Fruit fly (Drosophila melanogaster): ENCODE measurements around the gene CG6664.
A peak's percentile ranks its signal among the peaks of the same experiment; 100 is the strongest.

DNA sequence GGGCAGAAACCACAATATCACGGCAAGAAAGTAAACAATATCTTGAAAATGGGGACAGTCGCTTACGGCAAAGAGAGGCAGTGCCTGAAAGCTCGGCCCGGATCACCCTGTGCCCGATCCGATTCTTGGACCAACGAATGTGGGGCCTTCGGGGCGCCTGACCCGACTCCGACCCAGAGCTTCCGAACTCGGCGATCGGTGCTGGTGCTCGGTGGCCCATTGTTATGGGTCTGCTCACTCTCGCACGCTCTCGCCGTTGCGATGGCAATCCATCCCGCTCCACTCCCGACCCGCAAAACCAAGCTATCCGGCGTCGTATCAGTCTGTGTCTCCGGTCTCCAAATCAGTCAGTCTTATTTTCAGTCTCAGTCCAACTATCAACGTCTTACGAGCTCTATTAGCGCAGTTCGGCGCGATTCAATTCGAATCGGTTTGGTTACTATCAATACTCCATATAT lies 46.3 kb downstream of the CG6664 start, which contains the start of gene Exn:
- no peak; the same call in 1 of the 2 replicates for TF ChIP-seq CG12605 (GFP tag; IDR thresholded peaks at IDR 0.05)
- TF ChIP-seq CG14655 (GFP tag; optimal IDR thresholded peaks at IDR 0.05), result no peak
- TF ChIP-seq Pif1A (GFP tag; optimal IDR thresholded peaks at IDR 0.05), result peak; percentile 45

Measured in whole organism, pupa.